Worm (Caenorhabditis elegans) whole organism, L2 larva: ENCODE measurements around the gene par-3.

Source experiments
- R02D3.7 ChIP-seq: fragments of 150-350 bp; optimal IDR thresholded peaks from 2 replicates; lab custom pipeline; 2014; ENCODE audit warnings: missing biosample characterization, missing genetic modification characterization
- aly-2 ChIP-seq: fragments of 150-350 bp; optimal IDR thresholded peaks from 2 replicates; lab custom pipeline; 2014; ENCODE audit warnings: missing biosample characterization, missing genetic modification characterization
- ama-1 ChIP-seq: fragments of 150-350 bp; optimal IDR thresholded peaks from 2 replicates; lab custom pipeline; 2018; ENCODE audit warnings: inconsistent platforms
- ceh-16 ChIP-seq: fragments of 150-350 bp; optimal IDR thresholded peaks from 2 replicates; lab custom pipeline; 2014; ENCODE audit warnings: missing biosample characterization, missing genetic modification characterization
- egl-27 ChIP-seq: sonication (generic microtip); optimal IDR thresholded peaks from 3 replicates; lab custom pipeline; 2017; ENCODE audit warnings: missing biosample characterization, missing genetic modification reagents, missing genetic modification characterization
- fos-1 ChIP-seq: fragments of 150-350 bp; optimal IDR thresholded peaks from 2 replicates; lab custom pipeline; 2014; ENCODE audit warnings: missing biosample characterization, missing genetic modification characterization
- lin-39 ChIP-seq: fragments of 150-350 bp; optimal IDR thresholded peaks from 2 replicates; lab custom pipeline; 2014; ENCODE audit warnings: missing biosample characterization, missing genetic modification reagents, missing genetic modification characterization
- mdl-1 ChIP-seq, 2 experiments: fragments of 150-350 bp in 1 of 2; sonication (generic microtip) in 1 of 2; optimal IDR thresholded peaks; 2 replicates each; lab custom pipeline; 2017; ENCODE audit warnings: missing biosample characterization in 2 of 2, missing genetic modification characterization in 2 of 2
- nhr-25 ChIP-seq: fragments of 150-350 bp; sonication (generic microtip); optimal IDR thresholded peaks from 3 replicates; lab custom pipeline; 2014; ENCODE audit warnings: missing biosample characterization, missing genetic modification characterization
- peb-1 ChIP-seq: fragments of 150-350 bp; optimal IDR thresholded peaks from 2 replicates; lab custom pipeline; 2014; ENCODE audit warnings: missing biosample characterization, missing genetic modification characterization
- skn-1 ChIP-seq: sonication (generic microtip); optimal IDR thresholded peaks from 2 replicates; lab custom pipeline; 2017; ENCODE audit warnings: missing biosample characterization, missing genetic modification characterization
- sma-3 ChIP-seq: sonication (generic microtip); optimal IDR thresholded peaks from 2 replicates; lab custom pipeline; 2016; ENCODE audit warnings: missing genetic modification reagents, missing genetic modification characterization, missing compliant biosample characterization
- ztf-1 ChIP-seq: fragments of 200-800 bp; sonication (Bioruptor generic); conservative IDR thresholded peaks from 2 replicates; pipeline ENCODE4 v1.3.6; 2022; ENCODE audit warnings: missing genetic modification characterization, missing compliant biosample characterization
- ztf-4 ChIP-seq: fragments of 150-350 bp; optimal IDR thresholded peaks from 2 replicates; lab custom pipeline; 2014; ENCODE audit warnings: missing biosample characterization, missing genetic modification characterization

DNA sequence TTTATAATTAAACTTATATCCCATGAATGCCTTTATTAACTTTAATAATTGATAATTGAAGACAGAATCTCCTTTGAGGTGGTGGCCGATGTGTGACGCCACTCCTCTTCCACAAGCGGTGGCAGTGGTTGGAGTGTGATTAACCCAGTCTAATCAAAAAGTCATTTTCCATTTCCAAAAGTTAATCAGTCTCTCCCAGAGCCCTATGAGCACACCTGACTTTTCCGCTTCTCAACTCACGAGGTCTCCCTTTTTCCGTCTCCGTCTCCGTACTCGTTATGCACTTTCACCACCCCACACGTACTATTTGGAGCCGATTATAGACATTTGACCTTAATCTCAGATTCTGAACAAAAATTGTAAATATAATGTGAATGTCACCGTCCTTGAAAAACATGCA, 21.3 kb upstream of the par-3 start:
- TF ChIP-seq skn-1 (tag; lab: Kevin White, UChicago) = no peak
- no peak for TF ChIP-seq ztf-4 (tag; lab: Kevin White, UChicago)
- no peak for TF ChIP-seq lin-39 (tag; lab: Kevin White, UChicago)
- TF ChIP-seq ztf-1 = no peak
- TF ChIP-seq ceh-16 (tag; lab: Kevin White, UChicago) = no peak
- TF ChIP-seq aly-2 = no peak
- TF ChIP-seq R02D3.7 (tag; lab: Kevin White, UChicago) = no peak
- no peak for TF ChIP-seq nhr-25 (tag; lab: Kevin White, UChicago)
- no peak for TF ChIP-seq peb-1 (tag; lab: Kevin White, UChicago)
- no peak for TF ChIP-seq fos-1 (tag; lab: Kevin White, UChicago)
- TF ChIP-seq mdl-1 (tag; optimal IDR thresholded peaks at IDR 0.05; lab: Kevin White, UChicago) = no peak
- no peak for TF ChIP-seq ama-1 (lab: Kevin White, UChicago)
- no peak for TF ChIP-seq egl-27 (tag; lab: Kevin White, UChicago)
- TF ChIP-seq sma-3 (GFP tag; lab: Kevin White, UChicago) = no peak
